Fruit fly (Drosophila melanogaster): Measurements from ENCODE around the gene Slbp.

Slbp gene

DNA sequence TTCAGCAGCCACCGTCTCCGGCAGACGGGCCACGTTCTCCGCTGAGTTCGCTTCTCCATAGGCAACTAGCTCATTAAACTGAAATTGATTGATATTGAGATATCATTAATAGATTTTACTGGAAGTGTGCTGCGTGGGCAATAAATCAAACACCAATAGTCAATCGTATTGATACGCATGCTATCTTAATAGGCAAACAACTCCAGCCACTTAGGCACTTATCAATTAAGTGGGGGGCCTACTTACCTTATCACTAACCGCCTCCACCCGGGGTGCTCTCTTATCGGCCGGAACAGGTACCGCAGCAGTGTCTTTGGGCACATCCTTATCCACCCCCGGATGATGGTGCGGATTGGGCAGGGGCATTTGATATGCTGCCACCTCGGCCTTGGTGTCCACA, 41.3 kb downstream of the Slbp start (continued):
- TF ChIP-seq CG11456 (GFP tag; IDR thresholded peaks at IDR 0.05) (no peak), GATAe (GFP tag; conservative IDR thresholded peaks at IDR 0.05) (peak; percentile 87; the same call in 1 of the 2 replicates), ssp (GFP tag; IDR thresholded peaks at IDR 0.05) (no peak), Jarid2 (GFP tag; optimal IDR thresholded peaks at IDR 0.05) (peak; percentile 29), CG4360 (GFP tag; IDR thresholded peaks at IDR 0.05) (no peak), pan (optimal IDR thresholded peaks at IDR 0.05) (no peak), pan (GFP tag; optimal IDR thresholded peaks at IDR 0.05 in 1 of 2, IDR thresholded peaks at IDR 0.05 in 1 of 2) (no peak), vnd (GFP tag; IDR thresholded peaks at IDR 0.05; ENCODE audit: partially characterized antibody) (0 out of 3 replicates have a peak, but pooled peaks have one; percentile 48), otp (GFP tag; IDR thresholded peaks at IDR 0.05) (0 out of 3 replicates have a peak, but pooled peaks have one; percentile 22), CG3281 (GFP tag; optimal IDR thresholded peaks at IDR 0.05) (no peak), lab (GFP tag; optimal IDR thresholded peaks at IDR 0.05) (peak; percentile 90), CG10543 (GFP tag; optimal IDR thresholded peaks at IDR 0.05) (peak; percentile 38), CG18599 (GFP tag; optimal IDR thresholded peaks at IDR 0.05) (peak; percentile 74), HLH54F (GFP tag; optimal IDR thresholded peaks at IDR 0.05) (no peak), Hey (tag; optimal IDR thresholded peaks at IDR 0.05) (peak; percentile 98), jing (GFP tag; optimal IDR thresholded peaks at IDR 0.05) (no peak), CG4328 (GFP tag; optimal IDR thresholded peaks at IDR 0.05) (no peak), H15 (GFP tag; IDR thresholded peaks at IDR 0.05) (no peak), exex (tag; optimal IDR thresholded peaks at IDR 0.05) (peak; percentile 100), slbo (GFP tag; IDR thresholded peaks at IDR 0.05) (no peak), HmgZ (tag; optimal IDR thresholded peaks at IDR 0.05) (peak; percentile 1), CG34376 (GFP tag; optimal IDR thresholded peaks at IDR 0.05) (peak; percentile 70), mirr (GFP tag; optimal IDR thresholded peaks at IDR 0.05) (peak; percentile 97), Lim3 (GFP tag; IDR thresholded peaks at IDR 0.05) (no peak; the same call in 1 of the 2 replicates), Hmx (GFP tag; optimal IDR thresholded peaks at IDR 0.05) (no peak), al (GFP tag; IDR thresholded peaks at IDR 0.05) (no peak)

DNA sequence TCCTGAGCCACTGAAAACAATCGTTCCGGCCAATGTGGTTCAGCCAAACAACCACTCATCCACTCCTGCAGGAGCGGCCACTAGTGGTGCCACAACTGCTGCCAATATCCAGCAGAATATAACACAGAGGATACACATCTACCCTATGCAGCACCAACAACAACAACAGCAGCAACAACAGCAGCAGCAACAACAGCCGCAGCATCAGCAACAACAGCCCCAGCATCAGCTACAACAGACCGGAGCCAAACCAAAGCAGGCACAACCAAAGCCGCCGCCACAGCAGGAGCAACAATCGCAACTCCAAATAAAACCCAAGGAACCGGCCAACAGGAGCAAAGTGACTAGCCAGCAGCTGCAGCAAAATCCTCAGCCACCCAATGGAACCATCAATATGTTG, 49.8 kb downstream of the Slbp start:
- TF ChIP-seq zfh2 (GFP tag; optimal IDR thresholded peaks at IDR 0.05), result no peak
- no peak for TF ChIP-seq grau (tag; optimal IDR thresholded peaks at IDR 0.05)
- 0 out of 2 replicates have a peak, but pooled peaks have one; percentile 35 for TF ChIP-seq CG4360 (GFP tag; IDR thresholded peaks at IDR 0.05)
- peak in 1 of 2 experiments; percentile 66 for TF ChIP-seq Dfd (GFP tag; optimal IDR thresholded peaks at IDR 0.05)

Data from whole organism, embryonic.